Worm (Caenorhabditis elegans) whole organism, L3 larva: ENCODE data around the gene F59A6.13.

Experiments
- R02D3.7 ChIP-seq: fragments of 150-350 bp; optimal IDR thresholded peaks from 2 replicates; lab custom pipeline; 2014; ENCODE audit warnings: missing biosample characterization, missing genetic modification characterization
- ZK546.5 ChIP-seq: sonication (generic microtip); optimal IDR thresholded peaks from 2 replicates; lab custom pipeline; 2017; ENCODE audit warnings: missing biosample characterization, missing genetic modification characterization
- aly-2 ChIP-seq: fragments of 150-350 bp; optimal IDR thresholded peaks from 2 replicates; lab custom pipeline; 2014; ENCODE audit warnings: missing biosample characterization, missing genetic modification characterization
- ama-1 ChIP-seq: fragments of 150-350 bp; optimal IDR thresholded peaks from 2 replicates; lab custom pipeline; 2018
- ceh-16 ChIP-seq: sonication (generic microtip); optimal IDR thresholded peaks from 2 replicates; lab custom pipeline; 2017; ENCODE audit warnings: missing biosample characterization, missing genetic modification characterization
- ceh-28 ChIP-seq: fragments of 150-350 bp; optimal IDR thresholded peaks from 2 replicates; lab custom pipeline; 2014; ENCODE audit warnings: missing biosample characterization, missing genetic modification reagents, missing genetic modification characterization
- ceh-82 ChIP-seq: fragments of 150-350 bp; optimal IDR thresholded peaks from 2 replicates; lab custom pipeline; 2014; ENCODE audit warnings: missing biosample characterization, missing genetic modification characterization
- ceh-9 ChIP-seq: sonication (generic microtip); optimal IDR thresholded peaks from 2 replicates; lab custom pipeline; 2018; ENCODE audit warnings: missing biosample characterization, missing genetic modification characterization
- daf-12 ChIP-seq: fragments of 150-350 bp; optimal IDR thresholded peaks from 2 replicates; lab custom pipeline; 2014; ENCODE audit warnings: missing biosample characterization, missing genetic modification reagents, missing genetic modification characterization
- egl-27 ChIP-seq: sonication (generic microtip); optimal IDR thresholded peaks from 4 replicates; lab custom pipeline; 2017; ENCODE audit warnings: missing biosample characterization, missing genetic modification reagents, missing genetic modification characterization
- egl-5 ChIP-seq: fragments of 150-350 bp; optimal IDR thresholded peaks from 2 replicates; lab custom pipeline; 2017; ENCODE audit warnings: missing biosample characterization, missing genetic modification reagents, missing genetic modification characterization, inconsistent platforms
- elt-1 ChIP-seq: fragments of 150-350 bp; optimal IDR thresholded peaks from 2 replicates; lab custom pipeline; 2014; ENCODE audit warnings: missing biosample characterization, missing genetic modification characterization
- elt-2 ChIP-seq: sonication (generic microtip); optimal IDR thresholded peaks from 2 replicates; lab custom pipeline; 2016; ENCODE audit warnings: missing genetic modification reagents, mild to moderate bottlenecking, missing genetic modification characterization, missing compliant biosample characterization
- elt-3 ChIP-seq, 3 experiments: fragments of 150-350 bp in 1 of 3; sonication (generic microtip) in 2 of 3; optimal IDR thresholded peaks; 2 replicates in 2 of 3; 4 replicates in 1 of 3; lab custom pipeline; 2014 to 2017; ENCODE audit warnings: missing biosample characterization in 3 of 3, missing genetic modification characterization in 3 of 3
- eor-1 ChIP-seq, 2 experiments: fragments of 150-350 bp; optimal IDR thresholded peaks; 2 replicates each; lab custom pipeline; 2014 to 2018; ENCODE audit warnings: missing biosample characterization in 2 of 2, missing genetic modification characterization in 2 of 2
- fkh-10 ChIP-seq: sonication (generic microtip); optimal IDR thresholded peaks from 2 replicates; lab custom pipeline; 2017; ENCODE audit warnings: missing biosample characterization, missing genetic modification reagents, missing genetic modification characterization
- fkh-2 ChIP-seq: fragments of 150-350 bp; optimal IDR thresholded peaks from 2 replicates; lab custom pipeline; 2014; ENCODE audit warnings: missing biosample characterization, missing genetic modification reagents, missing genetic modification characterization
- fos-1 ChIP-seq: fragments of 150-350 bp; optimal IDR thresholded peaks from 2 replicates; lab custom pipeline; 2014; ENCODE audit warnings: missing biosample characterization, missing genetic modification characterization
- hmg-11 ChIP-seq: sonication (generic microtip); optimal IDR thresholded peaks from 2 replicates; lab custom pipeline; 2016; ENCODE audit warnings: missing genetic modification characterization, missing compliant biosample characterization
- jun-1 ChIP-seq: fragments of 150-350 bp; optimal IDR thresholded peaks from 2 replicates; lab custom pipeline; 2014; ENCODE audit warnings: missing biosample characterization, missing genetic modification reagents, missing genetic modification characterization
- lin-15B ChIP-seq: fragments of 150-350 bp; optimal IDR thresholded peaks from 2 replicates; lab custom pipeline; 2014; ENCODE audit warnings: missing biosample characterization, missing genetic modification characterization
- lin-39 ChIP-seq: fragments of 150-350 bp; optimal IDR thresholded peaks from 2 replicates; lab custom pipeline; 2018; ENCODE audit warnings: missing biosample characterization, missing genetic modification reagents, missing genetic modification characterization
- lsy-12 ChIP-seq: sonication (generic microtip); optimal IDR thresholded peaks from 2 replicates; lab custom pipeline; 2016; ENCODE audit warnings: mild to moderate bottlenecking, missing genetic modification characterization, missing compliant biosample characterization
- mdl-1 ChIP-seq: fragments of 150-350 bp; optimal IDR thresholded peaks from 2 replicates; lab custom pipeline; 2014; ENCODE audit warnings: missing biosample characterization, missing genetic modification characterization
- mml-1 ChIP-seq: fragments of 150-350 bp; sonication (generic microtip); optimal IDR thresholded peaks from 3 replicates; lab custom pipeline; 2014; ENCODE audit warnings: missing biosample characterization, missing genetic modification characterization
- nfya-1 ChIP-seq: sonication (generic microtip); optimal IDR thresholded peaks from 2 replicates; lab custom pipeline; 2017; ENCODE audit warnings: missing genetic modification characterization, mild to moderate bottlenecking, missing compliant biosample characterization, antibody characterized with exemption, moderate library complexity; ENCODE audit not compliant: insufficient read depth
- nhr-11 ChIP-seq: fragments of 150-350 bp; optimal IDR thresholded peaks from 2 replicates; lab custom pipeline; 2014; ENCODE audit warnings: missing biosample characterization, missing genetic modification characterization
- nhr-12 ChIP-seq: fragments of 150-350 bp; optimal IDR thresholded peaks from 2 replicates; lab custom pipeline; 2014; ENCODE audit warnings: missing biosample characterization, missing genetic modification characterization
- nhr-23 ChIP-seq: fragments of 150-350 bp; optimal IDR thresholded peaks from 2 replicates; lab custom pipeline; 2014; ENCODE audit warnings: missing biosample characterization, missing genetic modification reagents, missing genetic modification characterization
- nhr-237 ChIP-seq: fragments of 150-350 bp; optimal IDR thresholded peaks from 2 replicates; lab custom pipeline; 2014; ENCODE audit warnings: missing biosample characterization, missing genetic modification characterization
- nhr-25 ChIP-seq: sonication (generic microtip); optimal IDR thresholded peaks from 2 replicates; lab custom pipeline; 2017; ENCODE audit warnings: missing biosample characterization, missing genetic modification characterization
- nhr-28 ChIP-seq: fragments of 150-350 bp; optimal IDR thresholded peaks from 2 replicates; lab custom pipeline; 2014; ENCODE audit warnings: missing biosample characterization, missing genetic modification characterization
- nhr-43 ChIP-seq: sonication (generic microtip); optimal IDR thresholded peaks from 2 replicates; lab custom pipeline; 2016; ENCODE audit warnings: mild to moderate bottlenecking, missing genetic modification characterization, missing compliant biosample characterization; ENCODE audit not compliant: poor library complexity, severe bottlenecking
- nhr-67 ChIP-seq: fragments of 150-350 bp; optimal IDR thresholded peaks from 2 replicates; lab custom pipeline; 2014; ENCODE audit warnings: missing biosample characterization, missing genetic modification characterization
- nhr-76 ChIP-seq: fragments of 150-350 bp; sonication (generic microtip); optimal IDR thresholded peaks from 5 replicates; lab custom pipeline; 2014; ENCODE audit warnings: missing biosample characterization, missing genetic modification characterization
- nhr-77 ChIP-seq: fragments of 150-350 bp; optimal IDR thresholded peaks from 2 replicates; lab custom pipeline; 2014; ENCODE audit warnings: missing biosample characterization, missing genetic modification characterization
- pha-4 ChIP-seq: fragments of 150-350 bp; optimal IDR thresholded peaks from 2 replicates; lab custom pipeline; 2014; ENCODE audit warnings: missing biosample characterization, missing genetic modification reagents, missing genetic modification characterization
- pqm-1 ChIP-seq: fragments of 150-350 bp; optimal IDR thresholded peaks from 2 replicates; lab custom pipeline; 2017; ENCODE audit warnings: missing biosample characterization, missing genetic modification characterization, inconsistent platforms
- skn-1 ChIP-seq: fragments of 150-350 bp; optimal IDR thresholded peaks from 2 replicates; lab custom pipeline; 2014; ENCODE audit warnings: missing biosample characterization, missing genetic modification characterization
- snpc-4 ChIP-seq: fragments of 150-350 bp; optimal IDR thresholded peaks from 2 replicates; lab custom pipeline; 2014; ENCODE audit warnings: missing biosample characterization, missing genetic modification characterization
- tbx-2 ChIP-seq: sonication (generic microtip); optimal IDR thresholded peaks from 2 replicates; lab custom pipeline; 2016; ENCODE audit warnings: mild to moderate bottlenecking, missing genetic modification characterization, missing compliant biosample characterization
- unc-39 ChIP-seq: sonication (generic microtip); optimal IDR thresholded peaks from 4 replicates; lab custom pipeline; 2017; ENCODE audit warnings: missing biosample characterization, missing genetic modification characterization
- unc-62 ChIP-seq: fragments of 150-350 bp; sonication (generic microtip); optimal IDR thresholded peaks from 4 replicates; lab custom pipeline; 2014; ENCODE audit warnings: missing biosample characterization, missing genetic modification reagents, missing genetic modification characterization
- zag-1 ChIP-seq: fragments of 150-350 bp; optimal IDR thresholded peaks from 2 replicates; lab custom pipeline; 2014; ENCODE audit warnings: missing biosample characterization, missing genetic modification characterization
- ztf-11 ChIP-seq: fragments of 150-350 bp; optimal IDR thresholded peaks from 2 replicates; lab custom pipeline; 2014; ENCODE audit warnings: missing biosample characterization, missing genetic modification characterization
- ztf-4 ChIP-seq: fragments of 150-350 bp; optimal IDR thresholded peaks from 2 replicates; lab custom pipeline; 2014; ENCODE audit warnings: missing biosample characterization, missing genetic modification characterization

F59A6.13 gene

DNA sequence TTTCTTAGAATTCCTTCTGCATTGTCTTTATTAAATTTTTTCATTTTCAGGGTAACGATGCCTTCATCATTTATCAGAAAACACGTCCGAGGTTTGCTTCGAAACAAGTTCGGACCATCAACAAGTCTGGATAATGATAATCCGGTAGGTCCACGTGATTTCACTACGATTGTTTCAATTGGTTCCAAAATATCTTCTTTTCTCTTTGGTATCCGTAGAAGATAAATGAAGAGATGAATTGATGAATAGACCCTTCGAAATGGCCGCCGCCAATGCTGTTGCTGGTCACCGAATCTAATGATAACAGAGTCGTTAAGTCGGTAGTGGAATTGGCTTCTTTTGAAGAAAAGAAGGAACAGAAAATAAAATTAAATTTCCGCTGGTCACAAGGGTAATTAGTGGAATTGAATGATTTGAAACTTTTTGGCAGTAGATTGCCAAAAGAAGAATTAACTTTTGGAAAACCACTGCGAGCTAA is 27.3 kb downstream of the F59A6.13 start, which contains the start of gene F33G12.6:
Gene F33G12.6, plus strand, starts transcription at position 51 of the 478 bp plus-strand sequence.
- TF ChIP-seq egl-5 (peak; percentile 76), fos-1 (tag; lab: Kevin White, UChicago) (no peak)

DNA sequence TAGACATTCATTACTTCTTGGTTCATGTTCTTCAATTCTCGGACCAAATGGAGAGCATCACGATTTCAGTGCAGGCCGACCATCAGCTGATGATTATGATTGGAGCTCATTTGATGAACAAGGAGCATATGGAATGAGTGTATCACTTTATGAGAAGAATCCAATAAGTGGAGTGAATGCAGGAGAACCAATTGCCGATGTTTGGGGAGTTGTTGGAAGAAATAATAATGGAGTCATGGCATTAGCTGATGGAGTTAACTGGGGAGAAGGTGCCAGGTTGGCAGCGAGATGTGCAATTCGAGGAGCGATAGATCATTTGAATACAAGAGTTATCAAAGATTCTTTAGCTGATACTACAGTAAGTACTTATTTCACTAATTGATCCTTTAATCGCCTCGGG is 28.2 kb downstream of the F59A6.13 start:
- no peak for TF ChIP-seq nfya-1
- TF ChIP-seq ceh-28 (tag; lab: Kevin White, UChicago) = no peak
- no peak for TF ChIP-seq ceh-9
- no peak for TF ChIP-seq fkh-2 (tag; lab: Kevin White, UChicago)
- no peak for TF ChIP-seq nhr-28 (tag; lab: Kevin White, UChicago)
- no peak for TF ChIP-seq nhr-237
- TF ChIP-seq elt-3 (tag; optimal IDR thresholded peaks at IDR 0.05; lab: Kevin White, UChicago) = no peak
- TF ChIP-seq elt-1 (tag; lab: Kevin White, UChicago) = no peak

DNA sequence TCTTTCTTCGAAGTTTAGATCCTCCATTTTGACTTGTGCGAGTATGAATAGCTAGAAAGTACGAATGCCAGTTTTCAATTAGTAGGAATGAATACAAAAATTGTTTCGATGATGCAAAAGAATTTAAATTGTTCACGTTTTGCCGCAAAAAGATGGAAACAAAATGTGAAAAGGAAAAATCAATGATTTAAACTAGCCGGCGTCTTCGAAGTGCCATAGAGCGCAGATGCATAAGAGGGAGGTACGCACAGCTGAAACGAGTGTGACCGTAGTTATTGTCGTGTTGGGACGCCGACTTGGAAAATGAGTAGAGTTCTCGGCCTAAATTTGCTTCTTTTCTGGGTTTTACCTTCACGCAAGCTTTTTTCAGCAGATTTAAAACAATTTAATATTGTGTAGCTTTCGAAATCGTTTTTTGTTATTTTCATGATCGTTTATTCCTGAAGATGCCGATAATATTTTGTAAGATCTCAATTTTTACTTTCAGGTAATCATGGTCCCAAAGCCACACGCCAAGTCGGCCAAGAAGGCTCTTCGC is 32.6 kb downstream of the F59A6.13 start, which contains the start of the genes ify-1 and rpl-22:
Gene ify-1, minus strand, starts transcription at position 51 of the 538 bp plus-strand sequence.
Gene rpl-22, plus strand, starts transcription at position 488 of the 538 bp plus-strand sequence.
- TF ChIP-seq ceh-82 (tag; lab: Kevin White, UChicago) (peak; percentile 48), fos-1 (tag; lab: Kevin White, UChicago) (no peak), ceh-28 (tag; lab: Kevin White, UChicago) (peak; percentile 89), nfya-1 (peak; percentile 99), lin-39 (tag; lab: Kevin White, UChicago) (peak; percentile 96), nhr-43 (tag; lab: Kevin White, UChicago) (peak; percentile 94), eor-1 (tag; optimal IDR thresholded peaks at IDR 0.05; lab: Kevin White, UChicago) (no peak), nhr-12 (no peak), elt-2 (tag; lab: Kevin White, UChicago) (peak; percentile 98), daf-12 (no peak), elt-1 (tag; lab: Kevin White, UChicago) (peak; percentile 47), nhr-67 (tag; lab: Kevin White, UChicago) (no peak), ceh-9 (no peak), zag-1 (tag; lab: Kevin White, UChicago) (no peak), tbx-2 (tag; lab: Kevin White, UChicago) (peak; percentile 57), pha-4 (peak; percentile 99), nhr-11 (tag; lab: Kevin White, UChicago) (peak; percentile 82), aly-2 (tag; lab: Kevin White, UChicago) (no peak), hmg-11 (peak; percentile 86), pqm-1 (tag; lab: Kevin White, UChicago) (peak; percentile 91), nhr-23 (tag; lab: Kevin White, UChicago) (peak; percentile 98), egl-5 (peak; percentile 94), nhr-237 (no peak), jun-1 (peak; percentile 77), mdl-1 (no peak), unc-39 (tag; lab: Kevin White, UChicago) (no peak), egl-27 (tag; lab: Kevin White, UChicago) (no peak), ZK546.5 (tag; lab: Kevin White, UChicago) (peak; percentile 37), mml-1 (tag; lab: Kevin White, UChicago) (no peak), ztf-11 (tag; lab: Kevin White, UChicago) (no peak), lin-15B (peak; percentile 98), nhr-28 (tag; lab: Kevin White, UChicago) (no peak), ama-1 (peak; percentile 90), snpc-4 (peak; percentile 96), skn-1 (tag; lab: Kevin White, UChicago) (peak; percentile 91), ztf-4 (tag; lab: Kevin White, UChicago) (peak; percentile 67), nhr-25 (tag; lab: Kevin White, UChicago) (peak; percentile 99), unc-62 (GFP tag; lab: Kevin White, UChicago) (peak; percentile 58), ceh-16 (tag; lab: Kevin White, UChicago) (no peak), nhr-76 (peak; percentile 11), R02D3.7 (tag; lab: Kevin White, UChicago) (peak; percentile 84), fkh-10 (GFP tag; lab: Kevin White, UChicago) (peak; percentile 53), lsy-12 (peak; percentile 78), nhr-77 (peak; percentile 13)
